Worm (Caenorhabditis elegans) whole organism, L4 larva: ENCODE measurements around the gene C44C1.6.
A peak's percentile ranks its signal among the peaks of the same experiment; 100 is the strongest.

ENCODE experiments used
- F10B5.3 ChIP-seq: sonication (generic microtip); optimal IDR thresholded peaks from 2 replicates; lab custom pipeline; 2016; ENCODE audit warnings: mild to moderate bottlenecking, missing genetic modification characterization, missing compliant biosample characterization
- F37D6.2 ChIP-seq: sonication (generic microtip); optimal IDR thresholded peaks from 2 replicates; lab custom pipeline; 2016; ENCODE audit warnings: mild to moderate bottlenecking, missing genetic modification characterization, missing compliant biosample characterization
- F49E8.2 ChIP-seq: sonication (generic microtip); optimal IDR thresholded peaks from 2 replicates; lab custom pipeline; 2016; ENCODE audit warnings: missing compliant biosample characterization, mild to moderate bottlenecking, missing genetic modification characterization, borderline replicate concordance
- Y105C5A.15 ChIP-seq: fragments of 200-800 bp; sonication (Bioruptor generic); IDR thresholded peaks from 2 replicates; pipeline ENCODE4 v1.3.6; 2022; ENCODE audit warnings: missing genetic modification characterization, missing compliant biosample characterization
- aha-1 ChIP-seq: fragments of 150-350 bp; peaks from one replicate; lab custom pipeline; 2014; ENCODE audit warnings: missing biosample characterization, missing genetic modification characterization
- ceh-28 ChIP-seq: fragments of 150-350 bp; optimal IDR thresholded peaks from 2 replicates; lab custom pipeline; 2014; ENCODE audit warnings: missing biosample characterization, missing genetic modification reagents, missing genetic modification characterization
- dmd-6 ChIP-seq: fragments of 200-800 bp; sonication (Bioruptor generic); IDR thresholded peaks from 2 replicates; pipeline ENCODE4 v1.3.6; 2022; ENCODE audit warnings: missing genetic modification reagents, missing genetic modification characterization, missing compliant biosample characterization
- duxl-1 ChIP-seq: sonication (generic microtip); optimal IDR thresholded peaks from 2 replicates; lab custom pipeline; 2016; ENCODE audit warnings: mild to moderate bottlenecking, missing genetic modification characterization, moderate library complexity, missing compliant biosample characterization; ENCODE audit not compliant: poor library complexity
- dve-1 ChIP-seq: sonication (generic microtip); optimal IDR thresholded peaks from 2 replicates; lab custom pipeline; 2017; ENCODE audit warnings: antibody characterized with exemption, mild to moderate bottlenecking, missing genetic modification characterization, missing compliant biosample characterization; ENCODE audit not compliant: insufficient read depth
- egl-43 ChIP-seq: fragments of 200-800 bp; sonication (Bioruptor generic); IDR thresholded peaks from 2 replicates; pipeline ENCODE4 v1.3.6; 2022; ENCODE audit warnings: missing genetic modification reagents, missing genetic modification characterization, missing compliant biosample characterization
- fkh-10 ChIP-seq: fragments of 150-350 bp; optimal IDR thresholded peaks from 2 replicates; lab custom pipeline; 2014; ENCODE audit warnings: missing biosample characterization, missing genetic modification reagents, missing genetic modification characterization
- gei-8 ChIP-seq: fragments of 200-800 bp; sonication (Bioruptor generic); optimal IDR thresholded peaks from 2 replicates; lab custom pipeline; 2018; ENCODE audit warnings: mild to moderate bottlenecking, missing genetic modification characterization, missing compliant biosample characterization
- hif-1 ChIP-seq, 2 experiments: sonication (generic microtip); optimal IDR thresholded peaks; 2 replicates each; lab custom pipeline; 2016 to 2017; ENCODE audit warnings: missing compliant biosample characterization in 2 of 2, missing genetic modification characterization in 2 of 2, missing genetic modification reagents in 2 of 2, missing genotype in 2 of 2, mild to moderate bottlenecking in 1 of 2
- hlh-11 ChIP-seq: fragments of 200-800 bp; sonication (Bioruptor generic); optimal IDR thresholded peaks from 2 replicates; lab custom pipeline; 2018; ENCODE audit warnings: mild to moderate bottlenecking, missing genetic modification characterization, missing compliant biosample characterization
- hlh-30 ChIP-seq: sonication (generic microtip); optimal IDR thresholded peaks from 2 replicates; lab custom pipeline; 2017; ENCODE audit warnings: antibody characterized with exemption, mild to moderate bottlenecking, missing genetic modification characterization, missing compliant biosample characterization; ENCODE audit not compliant: insufficient read depth
- hmg-1.1 ChIP-seq: fragments of 200-800 bp; sonication (Bioruptor generic); IDR thresholded peaks from 2 replicates; pipeline ENCODE4 v1.3.6; 2022; ENCODE audit warnings: missing genetic modification reagents, missing genetic modification characterization, missing compliant biosample characterization
- jun-1 ChIP-seq: fragments of 150-350 bp; optimal IDR thresholded peaks from 2 replicates; lab custom pipeline; 2014; ENCODE audit warnings: missing biosample characterization, missing genetic modification reagents, missing genetic modification characterization
- lin-38 ChIP-seq: fragments of 200-800 bp; sonication (Bioruptor generic); IDR thresholded peaks from 2 replicates; pipeline ENCODE4 v1.3.6; 2022; ENCODE audit warnings: missing genetic modification reagents, missing genetic modification characterization, missing compliant biosample characterization
- lsy-2 ChIP-seq, 2 experiments: fragments of 150-350 bp in 1 of 2; sonication (generic microtip) in 1 of 2; optimal IDR thresholded peaks; 2 replicates each; lab custom pipeline; 2014 to 2017; ENCODE audit warnings: missing biosample characterization in 2 of 2, missing genetic modification characterization in 2 of 2
- mep-1 ChIP-seq: fragments of 150-350 bp; sonication (generic microtip); optimal IDR thresholded peaks from 3 replicates; lab custom pipeline; 2014; ENCODE audit warnings: missing biosample characterization, missing genetic modification characterization
- mes-2 ChIP-seq: sonication (generic microtip); optimal IDR thresholded peaks from 2 replicates; lab custom pipeline; 2016; ENCODE audit warnings: missing genotype, mild to moderate bottlenecking, missing genetic modification characterization, missing compliant biosample characterization; ENCODE audit not compliant: poor library complexity, severe bottlenecking
- mxl-3 ChIP-seq: fragments of 200-800 bp; sonication (Bioruptor generic); optimal IDR thresholded peaks from 2 replicates; lab custom pipeline; 2018; ENCODE audit warnings: mild to moderate bottlenecking, missing genetic modification characterization, missing compliant biosample characterization
- nhr-102 ChIP-seq: sonication (generic microtip); optimal IDR thresholded peaks from 2 replicates; lab custom pipeline; 2016; ENCODE audit warnings: mild to moderate bottlenecking, missing genetic modification characterization, moderate library complexity, missing compliant biosample characterization
- nhr-11 ChIP-seq: fragments of 150-350 bp; optimal IDR thresholded peaks from 2 replicates; lab custom pipeline; 2014; ENCODE audit warnings: missing biosample characterization, missing genetic modification characterization
- nhr-25 ChIP-seq: sonication (generic microtip); optimal IDR thresholded peaks from 2 replicates; lab custom pipeline; 2017; ENCODE audit warnings: missing genetic modification characterization, mild to moderate bottlenecking, missing compliant biosample characterization, antibody characterized with exemption, moderate library complexity, borderline replicate concordance; ENCODE audit not compliant: insufficient read depth
- nhr-6 ChIP-seq: fragments of 150-350 bp; optimal IDR thresholded peaks from 2 replicates; lab custom pipeline; 2014; ENCODE audit warnings: missing biosample characterization, missing genetic modification characterization
- rbr-2 ChIP-seq: sonication (generic microtip); optimal IDR thresholded peaks from 2 replicates; lab custom pipeline; 2016; ENCODE audit warnings: missing genotype, missing genetic modification characterization, missing compliant biosample characterization
- saeg-2 ChIP-seq: fragments of 200-800 bp; sonication (Bioruptor generic); IDR thresholded peaks from 2 replicates; pipeline ENCODE4 v1.3.6; 2022; ENCODE audit warnings: missing genetic modification reagents, missing genetic modification characterization, missing compliant biosample characterization
- unc-62 ChIP-seq, 3 experiments: fragments of 150-350 bp in 1 of 3; sonication (generic microtip); optimal IDR thresholded peaks in 2 of 3; peaks in 1 of 3; 1 replicate in 1 of 3; 2 replicates in 2 of 3; lab custom pipeline; 2014 to 2017; ENCODE audit warnings: missing biosample characterization in 3 of 3, missing genetic modification characterization in 3 of 3, missing genetic modification reagents in 3 of 3, missing genotype in 1 of 3
- zip-11 ChIP-seq: fragments of 200-800 bp; sonication (Bioruptor generic); IDR thresholded peaks from 2 replicates; pipeline ENCODE4 v1.3.6; 2022; ENCODE audit warnings: missing genetic modification characterization, missing compliant biosample characterization
- zip-2 ChIP-seq: fragments of 150-350 bp; optimal IDR thresholded peaks from 2 replicates; lab custom pipeline; 2014; ENCODE audit warnings: missing biosample characterization, missing genetic modification characterization
- ztf-7 ChIP-seq: fragments of 150-350 bp; optimal IDR thresholded peaks from 2 replicates; lab custom pipeline; 2014; ENCODE audit warnings: missing biosample characterization, missing genetic modification characterization

C44C1.6 gene

ce11 chrX:974499-975235 lies 4.6 kb upstream of the C44C1.6 start, which contains the start of gene vps-45:
vps-45 (minus strand) TSS chrX:974848.
- TF ChIP-seq mxl-3: peak; percentile 45
- TF ChIP-seq hif-1 (tag; optimal IDR thresholded peaks at IDR 0.05; lab: Kevin White, UChicago): peak in 1 of 2 experiments; percentile 38
- TF ChIP-seq dmd-6: peak; percentile 37
- no peak for TF ChIP-seq F37D6.2 (tag; lab: Kevin White, UChicago)
- peak; percentile 33 for TF ChIP-seq hlh-30
- TF ChIP-seq F49E8.2 (tag; lab: Kevin White, UChicago): no peak
- TF ChIP-seq hmg-1.1 (GFP tag; lab: Robert Waterston, UW): peak; percentile 77
- TF ChIP-seq mes-2: peak; percentile 80
- peak; percentile 9 for TF ChIP-seq fkh-10 (GFP tag; lab: Kevin White, UChicago)
- peak; percentile 78 for TF ChIP-seq aha-1
- no peak for TF ChIP-seq lin-38
- TF ChIP-seq mep-1 (tag; lab: Kevin White, UChicago): peak; percentile 61
- peak; percentile 57 for TF ChIP-seq hlh-11 (tag; lab: Kevin White, UChicago)
- TF ChIP-seq lsy-2 (tag; optimal IDR thresholded peaks at IDR 0.05; lab: Kevin White, UChicago): peak in 1 of 2 experiments; percentile 18
- peak; percentile 44 for TF ChIP-seq ceh-28 (tag; lab: Kevin White, UChicago)
- TF ChIP-seq nhr-102 (tag; lab: Kevin White, UChicago): no peak
- peak; percentile 37 for TF ChIP-seq duxl-1
- no peak for TF ChIP-seq ztf-7 (tag; lab: Kevin White, UChicago)
- peak; percentile 13 for TF ChIP-seq dve-1 (tag; lab: Kevin White, UChicago)
- TF ChIP-seq rbr-2 (tag; lab: Kevin White, UChicago): peak; percentile 38
- TF ChIP-seq jun-1: no peak
- TF ChIP-seq saeg-2: no peak
- TF ChIP-seq Y105C5A.15: no peak
- no peak for TF ChIP-seq nhr-6

ce11 chrX:963171-963570 lies 6.9 kb downstream of the C44C1.6 start, which contains the start of gene ncs-1:
ncs-1 (minus strand) TSS chrX:963271.
- TF ChIP-seq rbr-2 (tag; lab: Kevin White, UChicago): no peak

- no peak for TF ChIP-seq mep-1 (tag; lab: Kevin White, UChicago)
- TF ChIP-seq gei-8 (GFP tag; lab: Kevin White, UChicago): no peak
- peak in 1 of 2 experiments; percentile 94 for TF ChIP-seq unc-62 (GFP tag; optimal IDR thresholded peaks at IDR 0.05 in 1 of 2; lab: Kevin White, UChicago)
- no peak for TF ChIP-seq unc-62 (tag; optimal IDR thresholded peaks at IDR 0.05; lab: Kevin White, UChicago)
- TF ChIP-seq nhr-11 (tag; lab: Kevin White, UChicago): no peak
- TF ChIP-seq zip-11 (GFP tag; lab: Robert Waterston, UW): no peak
- no peak for TF ChIP-seq F10B5.3 (tag; lab: Kevin White, UChicago)
- TF ChIP-seq nhr-25 (tag; lab: Kevin White, UChicago): no peak
- TF ChIP-seq, all 104 proteins: peak for 1
These were observed 9.9 kb downstream of the C44C1.6 start for ce11 chrX:960139-960538.

ce11 chrX:957581-957980 lies 12.5 kb downstream of the C44C1.6 start, which contains the start of gene chil-10:
chil-10 (plus strand) TSS chrX:957881.
- TF ChIP-seq egl-43: no peak
- TF ChIP-seq aha-1: peak; percentile 6
- TF ChIP-seq zip-2 (tag; lab: Kevin White, UChicago): no peak
